Fruit fly (Drosophila melanogaster): ENCODE results near the gene CG7432.

Gene CG7432

dm6 chr3R:19659448-19659847 lies 5.4 kb upstream of the CG7432 start, which contains the start of gene ort:
Gene ort, plus strand, starts transcription at chr3R:19659748.
- TF ChIP-seq CG8478 (optimal IDR thresholded peaks at IDR 0.05) = no peak
- TF ChIP-seq pan (optimal IDR thresholded peaks at IDR 0.05) = no peak
- no peak for TF ChIP-seq psq (optimal IDR thresholded peaks at IDR 0.05)

DNA sequence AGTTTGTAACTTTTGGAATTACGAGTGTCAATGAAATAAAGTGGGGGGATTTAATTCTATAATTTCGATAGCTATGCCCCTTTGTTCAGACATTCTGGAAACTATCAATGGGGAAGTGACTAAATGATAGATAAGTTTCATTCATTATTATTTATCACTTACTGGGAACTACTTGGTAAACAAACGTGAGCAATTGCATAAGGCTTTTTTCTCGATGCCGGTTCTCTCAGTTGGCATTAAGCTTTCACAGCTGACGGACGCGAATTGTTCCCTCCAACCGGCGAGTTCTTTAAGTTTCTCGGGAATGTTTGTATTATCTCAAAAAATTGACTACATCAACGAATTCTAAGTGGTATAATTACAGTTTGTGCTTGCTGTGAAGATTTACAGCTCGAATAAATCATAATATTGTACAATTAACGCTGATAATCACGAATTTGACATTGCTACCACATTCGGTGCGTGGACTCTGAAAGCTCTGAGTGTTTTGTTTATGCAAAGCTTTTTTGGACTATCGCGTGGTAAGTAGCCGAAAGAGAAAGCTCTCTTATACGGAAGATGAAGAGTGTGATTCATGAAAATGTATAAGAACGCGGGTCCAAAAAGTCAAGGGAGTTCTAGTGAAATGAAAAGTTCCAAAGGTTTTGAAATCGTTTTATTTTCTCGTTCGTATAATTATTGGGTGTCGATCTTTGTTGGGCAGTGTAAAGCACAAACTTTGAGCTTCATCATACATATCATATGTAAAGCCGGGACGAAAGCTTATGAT lies 6.6 kb downstream of the CG7432 start, which contains the start of gene Naam:
TSS of gene Naam (plus strand) at position 228 of the 769 bp plus-strand sequence.
- TF ChIP-seq EcR (GFP tag; optimal IDR thresholded peaks at IDR 0.05) (no peak), Dll (optimal IDR thresholded peaks at IDR 0.05) (no peak), CG8478 (optimal IDR thresholded peaks at IDR 0.05) (no peak), psq (optimal IDR thresholded peaks at IDR 0.05) (no peak), pan (optimal IDR thresholded peaks at IDR 0.05) (no peak), usp (GFP tag; optimal IDR thresholded peaks at IDR 0.05) (no peak)

- TF ChIP-seq Dll (optimal IDR thresholded peaks at IDR 0.05) = no peak
- TF ChIP-seq EcR (GFP tag; optimal IDR thresholded peaks at IDR 0.05) = no peak
- TF ChIP-seq usp (GFP tag; optimal IDR thresholded peaks at IDR 0.05) = no peak
- TF ChIP-seq CG8478 (optimal IDR thresholded peaks at IDR 0.05) = no peak
- no peak for TF ChIP-seq pan (optimal IDR thresholded peaks at IDR 0.05)
- no peak for TF ChIP-seq psq (optimal IDR thresholded peaks at IDR 0.05)
These were observed 7.3 kb downstream of the CG7432 start for dm6 chr3R:19672136-19672535.

DNA sequence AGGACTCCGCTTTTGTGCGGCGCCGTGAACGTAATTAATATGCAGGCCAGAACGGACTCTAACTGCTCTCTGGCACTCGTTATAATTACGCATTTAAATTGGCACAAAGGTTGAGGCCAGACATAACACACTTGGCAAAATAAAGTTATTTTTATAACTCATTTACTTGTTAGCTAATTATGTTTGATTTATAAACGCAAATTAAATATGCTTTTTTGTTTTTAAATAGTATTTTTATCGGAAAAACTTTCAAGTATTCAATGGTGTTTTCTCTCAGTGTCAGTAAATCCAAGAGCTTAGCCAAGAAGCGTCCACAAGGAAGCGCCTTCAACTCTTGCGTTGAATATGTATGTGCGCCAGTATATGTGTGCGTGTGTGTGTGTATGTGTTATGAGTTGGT lies 8.1 kb downstream of the CG7432 start:
- TF ChIP-seq pan (optimal IDR thresholded peaks at IDR 0.05) (no peak), usp (GFP tag; optimal IDR thresholded peaks at IDR 0.05) (no peak), psq (optimal IDR thresholded peaks at IDR 0.05) (no peak), CG8478 (optimal IDR thresholded peaks at IDR 0.05) (no peak), Dll (optimal IDR thresholded peaks at IDR 0.05) (no peak), EcR (GFP tag; optimal IDR thresholded peaks at IDR 0.05) (no peak)

DNA sequence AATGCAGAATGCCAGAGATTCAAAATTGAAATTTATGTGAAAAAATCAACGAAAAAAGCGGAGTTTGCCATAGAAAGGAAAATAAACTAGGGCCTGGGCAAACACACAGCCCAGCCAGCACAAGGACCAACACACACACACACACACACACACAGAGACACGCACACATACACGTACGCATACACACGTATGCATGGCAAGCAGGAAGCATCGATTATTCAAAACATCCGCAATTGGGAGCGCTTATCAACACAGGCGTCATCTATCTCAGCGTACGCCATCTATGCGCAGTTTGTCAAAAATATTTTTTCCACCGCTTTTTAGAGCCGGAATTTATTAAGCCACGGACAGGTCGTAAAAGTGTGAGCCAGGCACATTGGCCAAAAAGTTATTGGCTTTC lies 15.0 kb downstream of the CG7432 start:
- no peak for TF ChIP-seq CG8478 (optimal IDR thresholded peaks at IDR 0.05)
- TF ChIP-seq Dll (optimal IDR thresholded peaks at IDR 0.05) = no peak
- no peak for TF ChIP-seq usp (GFP tag; optimal IDR thresholded peaks at IDR 0.05)

- TF ChIP-seq EcR (GFP tag; optimal IDR thresholded peaks at IDR 0.05) = no peak
- no peak for TF ChIP-seq usp (GFP tag; optimal IDR thresholded peaks at IDR 0.05)
- TF ChIP-seq CG8478 (optimal IDR thresholded peaks at IDR 0.05) = no peak
- no peak for TF ChIP-seq pan (optimal IDR thresholded peaks at IDR 0.05)
- no peak for TF ChIP-seq Dll (optimal IDR thresholded peaks at IDR 0.05)
- no peak for TF ChIP-seq psq (optimal IDR thresholded peaks at IDR 0.05)
These were observed 17.6 kb downstream of the CG7432 start for dm6 chr3R:19682424-19682823.

dm6 chr3R:19703398-19703797 lies 38.6 kb downstream of the CG7432 start:
- TF ChIP-seq EcR (GFP tag; optimal IDR thresholded peaks at IDR 0.05) (no peak), Dll (optimal IDR thresholded peaks at IDR 0.05) (no peak), pan (optimal IDR thresholded peaks at IDR 0.05) (no peak), CG8478 (optimal IDR thresholded peaks at IDR 0.05) (no peak), psq (optimal IDR thresholded peaks at IDR 0.05) (no peak), usp (GFP tag; optimal IDR thresholded peaks at IDR 0.05) (no peak)

DNA sequence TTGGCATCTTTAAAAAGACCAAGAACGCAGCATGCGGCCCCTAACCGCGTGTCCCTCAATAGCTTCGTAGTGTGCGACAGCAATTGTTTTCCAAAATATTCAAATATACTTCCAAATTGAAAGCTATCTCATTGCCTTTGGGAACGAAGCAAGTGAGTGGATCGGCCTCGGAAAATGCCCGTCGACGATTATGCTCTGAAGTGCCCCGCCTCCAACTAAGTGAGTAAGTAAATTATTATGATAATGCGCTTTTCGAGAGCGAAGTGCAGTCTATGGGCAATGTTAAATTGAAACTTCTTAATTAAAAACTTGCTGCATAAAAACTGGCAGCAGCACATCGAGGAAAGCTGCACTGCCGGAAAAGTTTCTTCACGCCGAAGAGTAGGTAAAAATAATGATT lies 51.0 kb downstream of the CG7432 start, which contains the start of gene CG34286:
TSS of gene CG34286 (minus strand) at position 101 of the 400 bp plus-strand sequence.
- TF ChIP-seq EcR (GFP tag; optimal IDR thresholded peaks at IDR 0.05) (no peak), psq (optimal IDR thresholded peaks at IDR 0.05) (no peak), pan (optimal IDR thresholded peaks at IDR 0.05) (no peak), CG8478 (optimal IDR thresholded peaks at IDR 0.05) (no peak), usp (GFP tag; optimal IDR thresholded peaks at IDR 0.05) (no peak), Dll (optimal IDR thresholded peaks at IDR 0.05) (no peak)
